Worm (Caenorhabditis elegans): ENCODE measurements around the gene hmgs-1.

hmgs-1 gene

DNA sequence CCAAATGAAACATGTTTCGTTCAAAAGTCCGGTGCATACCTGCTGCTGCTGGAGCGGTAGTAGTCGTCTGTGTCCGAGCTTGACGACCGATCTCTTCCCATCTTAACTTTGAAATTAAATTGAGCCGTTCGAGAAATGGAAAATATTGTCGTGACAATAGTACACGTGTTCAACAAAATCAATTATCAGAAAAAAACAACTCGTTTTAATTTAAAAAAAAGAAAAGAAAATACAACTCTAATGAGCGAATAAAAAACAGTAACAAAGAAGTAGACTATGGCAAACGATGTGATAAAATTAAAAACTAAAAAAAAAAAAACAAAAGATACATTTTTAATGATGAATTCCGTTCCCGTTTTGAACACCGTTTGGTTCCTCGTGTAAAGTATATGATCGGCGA lies 1.9 kb downstream of the hmgs-1 start, which contains the start of gene prp-39:
Gene prp-39 (minus strand): TSS at position 101 of the 400 bp plus-strand sequence.
- TF ChIP-seq sem-2 (GFP tag; optimal IDR thresholded peaks at IDR 0.05) (no peak), unc-62 (GFP tag; optimal IDR thresholded peaks at IDR 0.05) (no peak), unc-39 (tag; optimal IDR thresholded peaks at IDR 0.05) (no peak), elt-3 (tag; optimal IDR thresholded peaks at IDR 0.05) (no peak), zip-8 (tag; optimal IDR thresholded peaks at IDR 0.05) (no peak), lin-13 (tag; optimal IDR thresholded peaks at IDR 0.05) (no peak), sptf-1 (tag; optimal IDR thresholded peaks at IDR 0.05) (no peak), mep-1 (tag; optimal IDR thresholded peaks at IDR 0.05) (no peak)

DNA sequence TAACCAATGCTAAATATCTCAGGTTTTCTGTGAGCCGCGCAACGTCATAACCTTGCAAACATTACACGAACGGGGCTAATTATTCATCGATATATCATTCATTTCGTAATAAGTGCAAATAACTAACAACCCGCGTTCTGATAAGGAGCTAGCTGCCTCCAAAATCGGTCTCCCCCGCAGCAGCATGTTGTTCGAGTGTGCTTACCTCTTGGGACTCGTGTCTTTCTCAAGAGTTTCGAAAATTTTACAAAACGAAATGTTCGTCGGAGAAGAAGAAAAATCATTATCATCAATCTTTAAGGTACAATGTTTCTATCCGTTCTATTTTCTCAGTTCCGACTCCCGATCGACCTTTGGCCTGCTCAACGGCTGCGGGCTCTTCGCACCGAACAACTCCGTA lies 6.4 kb downstream of the hmgs-1 start:
- no peak for TF ChIP-seq nhr-12 (tag; optimal IDR thresholded peaks at IDR 0.05)
- TF ChIP-seq ceh-83 (GFP tag; optimal IDR thresholded peaks at IDR 0.05) = no peak
- no peak for TF ChIP-seq ceh-43 (GFP tag; optimal IDR thresholded peaks at IDR 0.05)
- TF ChIP-seq ham-2 (GFP tag; optimal IDR thresholded peaks at IDR 0.05) = no peak
- no peak for TF ChIP-seq drap-1 (GFP tag; optimal IDR thresholded peaks at IDR 0.05)
- no peak for TF ChIP-seq sem-2 (GFP tag; optimal IDR thresholded peaks at IDR 0.05)
- no peak for TF ChIP-seq nhr-28 (tag; optimal IDR thresholded peaks at IDR 0.05)
- TF ChIP-seq hlh-1 (tag; optimal IDR thresholded peaks at IDR 0.05) = no peak

DNA sequence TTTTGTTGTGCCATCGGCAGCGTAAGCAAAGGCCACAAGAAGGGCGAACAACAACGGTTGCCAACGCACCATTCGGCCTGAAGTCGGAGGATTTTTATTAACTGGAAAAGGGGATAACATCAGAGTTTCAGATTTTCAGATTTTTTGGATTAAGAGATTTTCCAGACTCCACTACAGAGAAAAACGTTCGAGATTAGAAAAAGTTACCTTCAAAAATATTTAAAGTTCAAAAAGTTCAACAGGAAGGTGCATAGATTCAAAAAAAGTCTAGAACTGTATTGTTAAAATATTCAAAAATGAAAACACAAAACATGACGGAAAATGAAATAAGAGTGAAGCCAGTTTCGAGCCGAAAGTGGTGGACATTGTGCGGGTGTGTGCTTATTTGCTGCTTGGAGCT lies 8.4 kb downstream of the hmgs-1 start, which contains the start of gene pqn-13:
Gene pqn-13 (minus strand): TSS at position 101 of the 400 bp plus-strand sequence.
- TF ChIP-seq ham-2 (GFP tag; optimal IDR thresholded peaks at IDR 0.05) (no peak), mep-1 (tag; optimal IDR thresholded peaks at IDR 0.05) (no peak)

DNA sequence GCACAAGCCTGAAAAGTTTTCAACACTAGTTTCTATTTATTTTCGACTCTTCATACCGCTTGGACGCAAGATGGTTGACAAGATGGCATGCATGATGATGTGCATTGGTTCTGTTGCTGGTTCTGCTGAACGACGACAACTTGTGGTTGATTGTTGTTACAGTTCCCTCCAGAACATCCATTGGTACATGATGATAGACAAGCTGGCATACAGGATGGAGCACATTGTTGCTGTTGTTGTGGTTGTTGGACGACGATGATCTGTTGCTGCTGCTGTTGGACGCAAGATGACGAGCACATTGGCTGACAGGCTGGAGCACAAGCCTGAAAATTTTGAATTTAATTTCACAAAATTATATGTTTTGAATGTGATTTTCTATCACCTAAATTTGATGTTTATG lies 12.1 kb downstream of the hmgs-1 start:
- TF ChIP-seq snpc-4 (tag; optimal IDR thresholded peaks at IDR 0.05) = no peak
- TF ChIP-seq blmp-1 (tag; optimal IDR thresholded peaks at IDR 0.05) = no peak
- no peak for TF ChIP-seq M03D4.4 (tag; optimal IDR thresholded peaks at IDR 0.05)
- no peak for TF ChIP-seq hlh-1 (tag; optimal IDR thresholded peaks at IDR 0.05)
- TF ChIP-seq lsy-2 (tag; optimal IDR thresholded peaks at IDR 0.05) = no peak
- no peak for TF ChIP-seq unc-39 (tag; optimal IDR thresholded peaks at IDR 0.05)
- TF ChIP-seq sem-2 (GFP tag; optimal IDR thresholded peaks at IDR 0.05) = no peak
- no peak for TF ChIP-seq elt-1 (tag; optimal IDR thresholded peaks at IDR 0.05; ENCODE audit: borderline replicate concordance, insufficient read depth)
- TF ChIP-seq tbx-8 (GFP tag; optimal IDR thresholded peaks at IDR 0.05) = no peak
- no peak for TF ChIP-seq flh-1 (GFP tag; optimal IDR thresholded peaks at IDR 0.05)
- TF ChIP-seq drap-1 (GFP tag; optimal IDR thresholded peaks at IDR 0.05) = no peak
- no peak for TF ChIP-seq ham-2 (GFP tag; optimal IDR thresholded peaks at IDR 0.05)
- no peak for TF ChIP-seq ceh-39 (tag; optimal IDR thresholded peaks at IDR 0.05)
- TF ChIP-seq nhr-237 (tag; optimal IDR thresholded peaks at IDR 0.05) = no peak
- no peak for TF ChIP-seq mls-2 (tag; optimal IDR thresholded peaks at IDR 0.05)
- TF ChIP-seq nhr-12 (tag; optimal IDR thresholded peaks at IDR 0.05) = no peak
- no peak for TF ChIP-seq pha-4 (tag; optimal IDR thresholded peaks at IDR 0.05)
- TF ChIP-seq mab-5 (tag; optimal IDR thresholded peaks at IDR 0.05) = no peak
- TF ChIP-seq lin-13 (tag; optimal IDR thresholded peaks at IDR 0.05) = no peak

DNA sequence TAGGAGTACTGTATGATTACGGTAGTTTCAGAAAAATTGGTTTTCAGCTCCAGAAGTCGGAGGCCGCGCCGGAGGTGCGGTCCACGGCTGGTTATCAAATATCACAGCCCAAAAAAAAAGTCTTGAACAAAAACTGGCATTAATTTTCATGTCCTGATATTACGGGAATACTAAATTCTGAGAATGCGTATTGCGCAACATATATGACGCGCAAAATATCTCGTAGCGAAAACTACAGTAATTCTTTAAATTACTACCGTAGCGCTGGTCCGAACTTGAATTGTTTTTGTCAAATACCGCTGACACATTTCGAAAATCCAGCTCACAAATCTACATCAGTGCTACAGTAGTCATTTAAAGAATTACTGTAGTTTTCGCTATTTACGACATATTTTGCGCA lies 15.4 kb downstream of the hmgs-1 start:
- TF ChIP-seq nhr-12 (tag; optimal IDR thresholded peaks at IDR 0.05) (no peak), unc-120 (tag; optimal IDR thresholded peaks at IDR 0.05; ENCODE audit: poor library complexity, severe bottlenecking) (no peak), zip-8 (tag; optimal IDR thresholded peaks at IDR 0.05) (peak; percentile 74)

DNA sequence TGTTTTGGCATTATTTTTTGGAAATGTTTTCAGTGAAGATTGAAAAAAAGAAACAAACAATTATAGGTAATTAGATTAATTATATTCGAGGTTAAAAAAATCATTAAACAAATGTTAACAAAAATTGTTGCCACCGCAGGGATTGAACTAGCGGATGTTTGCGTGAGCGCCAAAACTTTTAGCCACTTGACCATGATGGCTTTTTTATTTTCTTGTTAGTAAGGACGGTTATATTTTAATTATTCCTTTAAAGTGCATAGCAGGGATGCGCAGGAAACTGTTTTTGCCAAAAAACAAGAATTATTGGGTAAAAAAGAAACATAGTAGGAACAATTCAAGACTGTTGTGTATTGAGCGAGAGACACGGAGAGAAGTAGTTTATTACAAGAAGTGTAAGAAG lies 17.1 kb downstream of the hmgs-1 start:
- TF ChIP-seq mab-5 (tag; optimal IDR thresholded peaks at IDR 0.05) = no peak
- no peak for TF ChIP-seq unc-62 (GFP tag; optimal IDR thresholded peaks at IDR 0.05)
- no peak for TF ChIP-seq drap-1 (GFP tag; optimal IDR thresholded peaks at IDR 0.05)
- no peak for TF ChIP-seq elt-3 (tag; optimal IDR thresholded peaks at IDR 0.05)
- no peak for TF ChIP-seq snpc-4 (tag; optimal IDR thresholded peaks at IDR 0.05)
